Fruit fly (Drosophila melanogaster) whole organism: ENCODE results near the gene RpL7A.

Source experiments
- CG8478 ChIP-seq: fragments of >200 bp; optimal IDR thresholded peaks from 2 replicates; lab custom pipeline; 2018; ENCODE audit warnings: inconsistent platforms
- Dll ChIP-seq: fragments of >200 bp; optimal IDR thresholded peaks from 2 replicates; lab custom pipeline; 2017
- EcR ChIP-seq, 2 experiments: fragments of >200 bp; optimal IDR thresholded peaks; 2 replicates each; lab custom pipeline; 2017; ENCODE audit warnings: missing biosample characterization in 2 of 2, missing genetic modification characterization in 2 of 2, missing genetic modification reagents in 2 of 2
- pan ChIP-seq: fragments of >200 bp; optimal IDR thresholded peaks from 2 replicates; lab custom pipeline; 2017
- psq ChIP-seq: fragments of >200 bp; optimal IDR thresholded peaks from 2 replicates; lab custom pipeline; 2017
- usp ChIP-seq: fragments of >200 bp; optimal IDR thresholded peaks from 2 replicates; lab custom pipeline; 2017; ENCODE audit warnings: missing biosample characterization, missing genetic modification characterization, mixed read lengths

The RpL7A gene

dm6 chrX:6533101-6533636, at the start of gene RpL7A:
TSS of gene RpL7A (minus strand) at chrX:6533348.
- no peak for TF ChIP-seq EcR (GFP tag; optimal IDR thresholded peaks at IDR 0.05; lab: Kevin White, UChicago)
- TF ChIP-seq pan (lab: Kevin White, UChicago), result no peak
- TF ChIP-seq usp (GFP tag; lab: Kevin White, UChicago), result no peak
- no peak for TF ChIP-seq psq
- no peak for TF ChIP-seq Dll (lab: Kevin White, UChicago)
- TF ChIP-seq CG8478, result no peak

DNA sequence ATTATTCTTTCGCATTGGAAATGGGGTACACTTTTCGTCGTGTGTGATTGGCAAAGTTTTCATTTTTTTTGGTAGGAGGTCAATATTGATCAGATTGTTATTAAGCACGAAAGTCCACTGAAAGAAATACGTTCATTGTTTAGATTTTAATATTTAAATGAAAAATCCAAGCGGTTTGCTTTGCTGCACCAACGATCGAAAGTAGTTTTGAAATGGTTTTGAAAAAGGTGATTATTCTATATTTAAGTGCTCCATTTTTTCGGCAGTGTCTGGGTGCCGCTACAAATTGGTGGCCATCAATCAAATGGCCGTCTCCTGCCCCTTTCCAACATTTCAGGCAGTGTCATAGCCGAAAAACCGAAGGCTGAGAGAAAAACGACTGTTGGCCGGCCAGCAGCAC, 41.3 kb upstream of the RpL7A start:
- TF ChIP-seq psq, result no peak
- no peak for TF ChIP-seq EcR (GFP tag; optimal IDR thresholded peaks at IDR 0.05; lab: Kevin White, UChicago)
- TF ChIP-seq Dll (lab: Kevin White, UChicago), result no peak
- TF ChIP-seq CG8478, result no peak
- no peak for TF ChIP-seq pan (lab: Kevin White, UChicago)
- TF ChIP-seq usp (GFP tag; lab: Kevin White, UChicago), result no peak

DNA sequence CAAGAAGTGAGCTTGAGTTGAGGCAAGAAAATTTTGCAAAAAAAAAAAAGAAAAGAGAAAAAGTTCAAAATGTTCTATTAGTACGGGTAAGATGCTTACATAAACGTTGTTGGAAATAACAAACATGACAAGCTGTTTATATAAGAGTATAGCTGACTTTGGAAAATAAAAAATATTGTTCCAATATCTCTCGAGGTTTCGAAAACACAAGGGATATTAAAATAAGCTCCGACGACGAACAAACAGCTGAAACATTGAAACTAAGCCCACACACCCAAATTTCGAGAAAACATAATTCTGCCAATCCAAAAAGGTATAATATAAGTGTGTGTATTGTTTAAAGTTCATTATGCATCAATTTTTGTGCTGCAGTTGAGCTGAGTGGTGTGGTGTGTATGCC, 40.7 kb upstream of the RpL7A start:
- TF ChIP-seq pan (lab: Kevin White, UChicago) (no peak), EcR (GFP tag; optimal IDR thresholded peaks at IDR 0.05; lab: Kevin White, UChicago) (no peak), usp (GFP tag; lab: Kevin White, UChicago) (no peak)

DNA sequence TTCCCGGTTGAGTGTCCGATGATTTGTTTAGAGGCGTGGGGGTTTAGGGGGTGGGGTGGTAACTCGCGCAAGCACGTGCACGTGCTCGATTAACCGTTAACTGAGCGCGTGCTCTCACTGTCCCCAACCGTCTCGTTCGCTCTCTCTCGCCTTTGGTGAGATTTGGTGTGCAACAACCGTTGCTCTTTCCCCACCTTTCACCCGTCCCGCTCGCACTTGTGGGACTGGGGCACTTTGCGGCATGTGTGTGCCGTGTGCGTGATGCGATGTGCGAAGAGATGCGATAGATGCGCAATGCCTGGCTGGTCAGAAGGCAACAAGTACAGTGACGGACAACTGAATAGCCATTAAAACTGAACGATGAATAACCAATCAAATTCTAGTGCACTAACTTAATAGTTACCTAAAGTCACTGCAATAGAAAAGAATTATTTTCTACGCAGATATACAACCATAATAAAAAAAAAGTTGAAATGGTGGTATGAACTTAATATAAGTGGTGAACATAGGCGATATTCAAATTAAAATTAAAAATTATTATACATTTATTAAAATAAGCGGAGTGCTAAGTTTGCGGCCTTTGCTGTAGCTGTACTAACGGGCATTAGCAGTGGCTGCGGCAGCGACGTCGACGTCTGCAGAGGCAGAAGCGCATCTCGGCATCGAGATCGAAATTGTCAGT, 38.2 kb upstream of the RpL7A start:
- TF ChIP-seq psq (no peak), Dll (lab: Kevin White, UChicago) (no peak), usp (GFP tag; lab: Kevin White, UChicago) (no peak)

dm6 chrX:6551464-6551863, 18.3 kb upstream of the RpL7A start:
- TF ChIP-seq psq, result no peak
- TF ChIP-seq pan (lab: Kevin White, UChicago), result no peak
- no peak for TF ChIP-seq EcR (GFP tag; optimal IDR thresholded peaks at IDR 0.05; lab: Kevin White, UChicago)

DNA sequence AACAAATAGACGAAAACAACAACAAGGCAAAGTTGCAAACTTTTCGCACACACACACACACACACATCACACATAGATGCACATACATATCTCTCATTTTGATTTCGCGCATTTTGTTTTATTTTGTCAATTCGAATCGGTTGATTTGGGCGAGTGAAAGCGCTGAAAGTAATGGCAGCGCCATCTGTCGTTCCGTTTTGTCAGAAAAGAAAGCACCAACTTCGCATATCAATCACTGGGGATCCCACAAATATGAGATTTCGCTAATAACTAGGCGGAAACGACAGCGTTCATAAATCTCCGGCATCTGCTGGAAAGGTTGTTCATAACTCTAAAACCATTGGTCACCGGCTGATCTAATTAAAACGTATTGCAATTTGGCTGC, 17.0 kb upstream of the RpL7A start:
- TF ChIP-seq usp (GFP tag; lab: Kevin White, UChicago) (no peak), CG8478 (no peak), pan (lab: Kevin White, UChicago) (no peak), Dll (lab: Kevin White, UChicago) (no peak), psq (no peak)

DNA sequence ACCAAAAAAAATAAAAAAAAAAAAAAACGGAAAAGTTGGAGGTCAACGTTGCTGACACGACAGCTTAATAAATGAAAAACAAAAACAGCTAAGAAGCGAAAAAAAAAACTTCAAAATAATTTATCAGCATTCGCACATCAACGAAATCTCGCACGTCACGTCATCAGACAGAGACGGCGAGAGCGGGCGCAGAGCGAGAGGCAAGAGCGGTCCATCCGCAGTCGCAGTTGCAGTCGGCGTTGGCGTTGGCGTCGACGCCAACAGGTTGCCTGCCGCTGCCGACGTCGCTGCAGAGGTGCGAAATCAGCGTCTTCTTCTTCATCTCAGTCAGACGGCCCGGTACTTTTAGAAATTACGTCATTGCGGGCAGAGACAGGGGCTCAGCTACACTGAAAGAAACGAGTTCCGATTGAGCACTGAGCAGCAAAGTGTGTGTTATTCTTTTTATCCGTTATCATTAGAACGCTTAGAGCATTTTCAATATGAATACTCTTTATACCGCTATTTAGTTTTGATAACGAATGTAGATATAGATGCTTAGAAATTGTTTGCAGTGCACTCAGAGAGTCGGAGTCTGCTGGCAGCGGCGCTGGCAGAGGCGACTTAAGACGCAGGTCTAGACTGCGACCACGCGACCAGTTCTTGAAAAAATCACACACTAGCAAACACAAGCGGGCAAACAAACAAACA, 16.4 kb upstream of the RpL7A start:
- TF ChIP-seq CG8478 (no peak), Dll (lab: Kevin White, UChicago) (no peak), EcR (GFP tag; optimal IDR thresholded peaks at IDR 0.05; lab: Kevin White, UChicago) (no peak), usp (GFP tag; lab: Kevin White, UChicago) (no peak), psq (no peak), pan (lab: Kevin White, UChicago) (no peak)

- TF ChIP-seq pan (lab: Kevin White, UChicago) (no peak), psq (no peak), usp (GFP tag; lab: Kevin White, UChicago) (no peak)
These were observed 13.8 kb upstream of the RpL7A start for dm6 chrX:6546970-6547369.

DNA sequence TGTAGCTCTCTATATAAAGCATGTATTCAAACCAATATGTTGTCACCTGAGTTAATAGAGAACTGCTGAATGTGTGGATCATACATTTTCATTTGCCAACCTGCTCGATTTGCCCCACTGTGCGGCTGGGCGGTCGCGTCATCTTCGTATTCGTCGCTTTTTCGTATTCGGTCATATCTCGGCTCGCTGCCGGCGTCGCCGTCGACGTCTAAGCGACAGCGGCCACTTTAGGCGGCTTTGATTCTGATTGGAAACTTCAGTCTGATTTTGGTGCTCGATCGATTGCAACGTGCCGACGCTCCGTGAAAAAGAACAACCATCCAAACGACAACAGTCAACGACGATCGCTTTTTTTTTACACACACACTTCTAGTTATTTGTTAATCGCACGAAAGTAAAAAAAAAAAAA, 12.7 kb upstream of the RpL7A start:
- TF ChIP-seq pan (lab: Kevin White, UChicago) (no peak), EcR (GFP tag; optimal IDR thresholded peaks at IDR 0.05; lab: Kevin White, UChicago) (no peak), usp (GFP tag; lab: Kevin White, UChicago) (no peak), Dll (lab: Kevin White, UChicago) (no peak)

dm6 chrX:6543569-6544173, 10.5 kb upstream of the RpL7A start:
- TF ChIP-seq psq (no peak), EcR (GFP tag; optimal IDR thresholded peaks at IDR 0.05; lab: Kevin White, UChicago) (no peak), pan (lab: Kevin White, UChicago) (no peak), CG8478 (no peak), Dll (lab: Kevin White, UChicago) (no peak), usp (GFP tag; lab: Kevin White, UChicago) (no peak)

DNA sequence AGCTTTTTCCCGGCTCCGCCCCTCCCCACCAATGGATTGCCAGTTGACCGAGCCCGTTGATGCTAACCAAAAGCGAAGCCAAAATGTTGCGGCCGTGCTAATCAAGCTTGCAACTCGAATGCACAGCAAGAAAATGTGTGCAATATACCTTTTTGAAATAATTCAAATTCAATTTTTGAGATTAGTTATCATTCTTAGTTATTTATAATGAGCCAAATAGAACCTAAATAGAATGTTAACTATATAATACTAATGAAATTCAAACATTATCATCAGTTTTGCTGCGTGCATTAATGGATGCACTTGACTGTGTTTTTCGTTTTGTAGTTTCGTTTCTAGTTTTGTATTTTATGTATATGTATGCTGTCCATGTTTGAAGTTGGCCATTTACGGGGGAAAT, 9.2 kb upstream of the RpL7A start:
- no peak for TF ChIP-seq EcR (GFP tag; optimal IDR thresholded peaks at IDR 0.05; lab: Kevin White, UChicago)
- TF ChIP-seq psq, result no peak
- no peak for TF ChIP-seq CG8478
- no peak for TF ChIP-seq pan (lab: Kevin White, UChicago)
- TF ChIP-seq Dll (lab: Kevin White, UChicago), result no peak
- TF ChIP-seq usp (GFP tag; lab: Kevin White, UChicago), result no peak

- TF ChIP-seq EcR (GFP tag; optimal IDR thresholded peaks at IDR 0.05; lab: Kevin White, UChicago), result no peak
- no peak for TF ChIP-seq Dll (lab: Kevin White, UChicago)
- no peak for TF ChIP-seq pan (lab: Kevin White, UChicago)
- no peak for TF ChIP-seq usp (GFP tag; lab: Kevin White, UChicago)
- TF ChIP-seq psq, result no peak
- no peak for TF ChIP-seq CG8478
These were observed 8.1 kb upstream of the RpL7A start for dm6 chrX:6541277-6541676.
